Worm (Caenorhabditis elegans) whole organism, young adult: Measurements from ENCODE around the gene F09B9.4.
A peak's percentile ranks its signal among the peaks of the same experiment; 100 is the strongest.

Experiments used
- B0261.1 ChIP-seq: sonication (generic microtip); optimal IDR thresholded peaks from 2 replicates; lab custom pipeline; 2016; ENCODE audit warnings: mild to moderate bottlenecking, missing genetic modification characterization, moderate library complexity, missing compliant biosample characterization
- C06A6.2 ChIP-seq: fragments of 200-800 bp; sonication (Bioruptor generic); conservative IDR thresholded peaks from 2 replicates; pipeline ENCODE4 v1.3.6; 2022; ENCODE audit warnings: missing genetic modification characterization, missing compliant biosample characterization
- F57C9.4 ChIP-seq: sonication (generic microtip); optimal IDR thresholded peaks from 2 replicates; lab custom pipeline; 2017; ENCODE audit warnings: mild to moderate bottlenecking, missing genetic modification characterization, missing compliant biosample characterization
- K12H6.12 ChIP-seq: fragments of 200-800 bp; sonication (Bioruptor generic); optimal IDR thresholded peaks from 2 replicates; lab custom pipeline; 2018; ENCODE audit warnings: mild to moderate bottlenecking, missing genetic modification characterization, missing compliant biosample characterization
- T26A5.8 ChIP-seq: sonication (generic microtip); optimal IDR thresholded peaks from 2 replicates; lab custom pipeline; 2016; ENCODE audit warnings: missing genetic modification characterization, missing compliant biosample characterization
- ama-1 ChIP-seq, 3 experiments: fragments of 150-350 bp in 1 of 3; sonication (generic microtip) in 2 of 3; optimal IDR thresholded peaks; 2 replicates each; lab custom pipeline; 2014 to 2018; ENCODE audit warnings: missing biosample characterization in 2 of 3, missing genetic modification characterization in 2 of 3, missing genetic modification reagents in 2 of 3
- aptf-3 ChIP-seq: fragments of 200-800 bp; sonication (Bioruptor generic); IDR thresholded peaks from 2 replicates; pipeline ENCODE4 v1.3.6; 2022; ENCODE audit warnings: missing genetic modification characterization, missing compliant biosample characterization
- attf-5 ChIP-seq: fragments of 200-800 bp; sonication (Bioruptor generic); optimal IDR thresholded peaks from 2 replicates; lab custom pipeline; 2018; ENCODE audit warnings: mild to moderate bottlenecking, missing genetic modification characterization, missing compliant biosample characterization
- attf-6 ChIP-seq: fragments of 200-800 bp; sonication (Bioruptor generic); IDR thresholded peaks from 2 replicates; pipeline ENCODE4 v1.3.6; 2022; ENCODE audit warnings: missing genetic modification reagents, missing genetic modification characterization, missing compliant biosample characterization
- ceh-100 ChIP-seq: fragments of 200-800 bp; sonication (Bioruptor generic); IDR thresholded peaks from 2 replicates; pipeline ENCODE4 v1.3.6; 2022; ENCODE audit warnings: missing genetic modification reagents, missing genetic modification characterization, missing compliant biosample characterization
- ceh-40 ChIP-seq: fragments of 200-800 bp; sonication (Bioruptor generic); IDR thresholded peaks from 2 replicates; pipeline ENCODE4 v1.3.6; 2022; ENCODE audit warnings: missing genetic modification characterization, missing compliant biosample characterization
- ceh-79 ChIP-seq: sonication (generic microtip); optimal IDR thresholded peaks from 2 replicates; lab custom pipeline; 2017; ENCODE audit warnings: mild to moderate bottlenecking, missing genetic modification characterization, missing compliant biosample characterization
- dpff-1 ChIP-seq: sonication (generic microtip); optimal IDR thresholded peaks from 2 replicates; lab custom pipeline; 2017; ENCODE audit warnings: mild to moderate bottlenecking, missing genetic modification characterization, missing compliant biosample characterization
- egl-18 ChIP-seq: fragments of 200-800 bp; sonication (Bioruptor generic); IDR thresholded peaks from 2 replicates; pipeline ENCODE4 v1.3.6; 2022; ENCODE audit warnings: missing genetic modification reagents, missing genetic modification characterization, missing compliant biosample characterization
- hmg-20 ChIP-seq: fragments of 200-800 bp; sonication (Bioruptor generic); IDR thresholded peaks from 2 replicates; pipeline ENCODE4 v1.3.6; 2022; ENCODE audit warnings: missing genetic modification reagents, missing genetic modification characterization, missing compliant biosample characterization
- hrde-1 ChIP-seq: sonication (generic microtip); optimal IDR thresholded peaks from 2 replicates; lab custom pipeline; 2016; ENCODE audit warnings: missing genetic modification characterization, mild to moderate bottlenecking, missing compliant biosample characterization, moderate library complexity, missing genotype, missing genetic modification reagents, borderline replicate concordance
- hsf-1 ChIP-seq: fragments of 200-800 bp; sonication (Bioruptor generic); IDR thresholded peaks from 2 replicates; pipeline ENCODE4 v1.3.6; 2022; ENCODE audit warnings: missing genetic modification reagents, missing genetic modification characterization, missing compliant biosample characterization
- lag-1 ChIP-seq: fragments of 200-800 bp; sonication (Bioruptor generic); IDR thresholded peaks from 2 replicates; pipeline ENCODE4 v1.3.6; 2022; ENCODE audit warnings: missing genetic modification reagents, missing genetic modification characterization, missing compliant biosample characterization
- lin-26 ChIP-seq: fragments of 200-800 bp; sonication (Bioruptor generic); IDR thresholded peaks from 2 replicates; pipeline ENCODE4 v1.3.6; 2022; ENCODE audit warnings: missing genetic modification reagents, missing genetic modification characterization, missing compliant biosample characterization
- lin-35 ChIP-seq, 3 experiments: fragments of 150-350 bp in 2 of 3; sonication (generic microtip) in 1 of 3; optimal IDR thresholded peaks; 2 replicates each; lab custom pipeline; 2014 to 2018; ENCODE audit warnings: missing biosample characterization in 3 of 3, missing genetic modification characterization in 3 of 3, missing genetic modification reagents in 3 of 3
- lin-54 ChIP-seq: fragments of 200-800 bp; sonication (Bioruptor generic); optimal IDR thresholded peaks from 2 replicates; lab custom pipeline; 2018; ENCODE audit warnings: mild to moderate bottlenecking, missing genetic modification characterization, missing compliant biosample characterization
- lsl-1 ChIP-seq: fragments of 200-800 bp; sonication (Bioruptor generic); optimal IDR thresholded peaks from 2 replicates; lab custom pipeline; 2018; ENCODE audit warnings: mild to moderate bottlenecking, missing genetic modification characterization, moderate library complexity, missing compliant biosample characterization
- lsy-27 ChIP-seq: sonication (generic microtip); optimal IDR thresholded peaks from 2 replicates; lab custom pipeline; 2017; ENCODE audit warnings: missing genetic modification characterization, mild to moderate bottlenecking, missing compliant biosample characterization, antibody characterized with exemption, missing genotype, borderline replicate concordance; ENCODE audit not compliant: insufficient read depth
- madf-6 ChIP-seq: fragments of 200-800 bp; sonication (Bioruptor generic); IDR thresholded peaks from 2 replicates; pipeline ENCODE4 v1.3.6; 2022; ENCODE audit warnings: missing genetic modification reagents, missing genetic modification characterization, missing compliant biosample characterization
- madf-8 ChIP-seq: fragments of 200-800 bp; sonication (Bioruptor generic); conservative IDR thresholded peaks from 2 replicates; pipeline ENCODE4 v1.3.6; 2022; ENCODE audit warnings: missing genetic modification reagents, missing genetic modification characterization, missing compliant biosample characterization
- mxl-1 ChIP-seq: sonication (generic microtip); optimal IDR thresholded peaks from 2 replicates; lab custom pipeline; 2016; ENCODE audit warnings: missing genetic modification characterization, missing compliant biosample characterization
- nfyb-1 ChIP-seq: fragments of 200-800 bp; sonication (Bioruptor generic); IDR thresholded peaks from 2 replicates; pipeline ENCODE4 v1.3.6; 2022; ENCODE audit warnings: missing genetic modification reagents, missing genetic modification characterization, missing compliant biosample characterization
- nhr-80 ChIP-seq: sonication (generic microtip); optimal IDR thresholded peaks from 2 replicates; lab custom pipeline; 2016; ENCODE audit warnings: missing genetic modification characterization, missing compliant biosample characterization
- nhr-90 ChIP-seq: sonication (generic microtip); optimal IDR thresholded peaks from 2 replicates; lab custom pipeline; 2016; ENCODE audit warnings: missing genotype, mild to moderate bottlenecking, missing genetic modification characterization, missing compliant biosample characterization
- pbrm-1 ChIP-seq: fragments of 200-800 bp; sonication (Bioruptor generic); IDR thresholded peaks from 2 replicates; pipeline ENCODE4 v1.3.6; 2022; ENCODE audit warnings: missing genetic modification reagents, missing genetic modification characterization, missing compliant biosample characterization
- repo-1 ChIP-seq: sonication (generic microtip); optimal IDR thresholded peaks from 2 replicates; lab custom pipeline; 2017; ENCODE audit warnings: mild to moderate bottlenecking, missing genetic modification characterization, missing compliant biosample characterization
- snpc-1.3 ChIP-seq: sonication (generic microtip); optimal IDR thresholded peaks from 2 replicates; lab custom pipeline; 2017; ENCODE audit warnings: missing genetic modification characterization, mild to moderate bottlenecking, missing compliant biosample characterization, antibody characterized with exemption, moderate library complexity, missing genotype, missing genetic modification reagents; ENCODE audit not compliant: insufficient read depth
- somi-1 ChIP-seq: fragments of 200-800 bp; sonication (Bioruptor generic); optimal IDR thresholded peaks from 2 replicates; lab custom pipeline; 2018; ENCODE audit warnings: mild to moderate bottlenecking, missing genetic modification characterization, missing compliant biosample characterization
- tlf-1 ChIP-seq: fragments of 200-800 bp; sonication (Bioruptor generic); optimal IDR thresholded peaks from 2 replicates; lab custom pipeline; 2018; ENCODE audit warnings: mild to moderate bottlenecking, missing genetic modification characterization, missing compliant biosample characterization
- zfh-2 ChIP-seq: fragments of 200-800 bp; sonication (Bioruptor generic); conservative IDR thresholded peaks from 2 replicates; pipeline ENCODE4 v1.3.6; 2022; ENCODE audit warnings: missing genetic modification reagents, missing genetic modification characterization, missing compliant biosample characterization
- zim-3 ChIP-seq: sonication (generic microtip); optimal IDR thresholded peaks from 2 replicates; lab custom pipeline; 2017; ENCODE audit warnings: mild to moderate bottlenecking, missing genetic modification characterization, moderate library complexity, missing compliant biosample characterization
- ztf-28 ChIP-seq: fragments of 200-800 bp; sonication (Bioruptor generic); IDR thresholded peaks from 2 replicates; pipeline ENCODE4 v1.3.6; 2022; ENCODE audit warnings: missing genetic modification reagents, missing genetic modification characterization, missing compliant biosample characterization

The F09B9.4 gene

ce11 chrX:10148235-10148872 is 12.1 kb upstream of the F09B9.4 start (continued):
- TF ChIP-seq dpff-1 (tag; lab: Kevin White, UChicago) = no peak
- TF ChIP-seq tlf-1 (GFP tag; lab: Kevin White, UChicago) = no peak
- no peak for TF ChIP-seq somi-1 (GFP tag; lab: Kevin White, UChicago)
- no peak for TF ChIP-seq egl-18
- TF ChIP-seq nhr-80 (tag; lab: Kevin White, UChicago) = peak; percentile 23
- peak; percentile 1 for TF ChIP-seq ceh-79 (tag; lab: Kevin White, UChicago)
- peak; percentile 87 for TF ChIP-seq hrde-1
- TF ChIP-seq lsl-1 (GFP tag; lab: Kevin White, UChicago) = peak; percentile 18
- TF ChIP-seq nhr-90 = peak; percentile 79
- TF ChIP-seq madf-8 (GFP tag; lab: Robert Waterston, UW) = no peak
- TF ChIP-seq T26A5.8 (tag; lab: Kevin White, UChicago) = no peak
- TF ChIP-seq lin-26 (GFP tag; lab: Robert Waterston, UW) = peak; percentile 93
- no peak for TF ChIP-seq F57C9.4
- no peak for TF ChIP-seq zim-3 (tag; lab: Kevin White, UChicago)
- peak; percentile 56; the same call in 1 of the 2 replicates for TF ChIP-seq hsf-1
- TF ChIP-seq mxl-1 (tag; lab: Kevin White, UChicago) = peak; percentile 69
- peak; percentile 74; the same call in 1 of the 2 replicates for TF ChIP-seq nfyb-1 (GFP tag; lab: Robert Waterston, UW)
- peak; percentile 31 for TF ChIP-seq lin-54
- peak; percentile 55 for TF ChIP-seq attf-5 (GFP tag; lab: Kevin White, UChicago)
- peak; percentile 63; the same call in 1 of the 2 replicates for TF ChIP-seq madf-6
- 0 out of 2 replicates have a peak, but pooled peaks have one; percentile 10 for TF ChIP-seq C06A6.2 (GFP tag; lab: Robert Waterston, UW)
- TF ChIP-seq ama-1 (optimal IDR thresholded peaks at IDR 0.05; lab: Kevin White, UChicago) = no peak
- TF ChIP-seq ama-1 (GFP tag; optimal IDR thresholded peaks at IDR 0.05; lab: Kevin White, UChicago) = peak; percentile 25 to 77
- TF ChIP-seq B0261.1 (tag; lab: Kevin White, UChicago) = peak; percentile 81
- TF ChIP-seq ceh-100 (GFP tag; lab: Robert Waterston, UW) = no peak
- TF ChIP-seq pbrm-1 = peak; percentile 85
- 0 out of 2 replicates have a peak, but pooled peaks have one; percentile 36 for TF ChIP-seq attf-6
- peak; percentile 89 for TF ChIP-seq snpc-1.3 (tag; lab: Kevin White, UChicago)
- peak; percentile 28 for TF ChIP-seq lsy-27 (tag; lab: Kevin White, UChicago)
- no peak for TF ChIP-seq ztf-28 (GFP tag; lab: Robert Waterston, UW)
- TF ChIP-seq hmg-20 (GFP tag; lab: Robert Waterston, UW) = peak; percentile 52; the same call in 1 of the 2 replicates
- peak; percentile 14 for TF ChIP-seq K12H6.12 (tag; lab: Kevin White, UChicago)
- peak; percentile 63 for TF ChIP-seq repo-1

ce11 chrX:10150918-10151317 is 9.5 kb upstream of the F09B9.4 start:
- TF ChIP-seq somi-1 (GFP tag; lab: Kevin White, UChicago) = no peak
- no peak for TF ChIP-seq ceh-40 (GFP tag; lab: Robert Waterston, UW)
- no peak for TF ChIP-seq hmg-20 (GFP tag; lab: Robert Waterston, UW)
- no peak for TF ChIP-seq aptf-3 (GFP tag; lab: Robert Waterston, UW)
- no peak for TF ChIP-seq lag-1 (GFP tag; lab: Robert Waterston, UW)
- TF ChIP-seq lin-35 (GFP tag; optimal IDR thresholded peaks at IDR 0.05; lab: Kevin White, UChicago) = no peak
- TF ChIP-seq zfh-2 (GFP tag; lab: Robert Waterston, UW) = 0 out of 2 replicates have a peak, but pooled peaks have one; percentile 11
